Worm (Caenorhabditis elegans) whole organism, L4 larva: Measurements from ENCODE around the gene K02E11.4.

Source experiments
- D1046.2 ChIP-seq: fragments of 200-800 bp; sonication (Bioruptor generic); IDR thresholded peaks from 2 replicates; pipeline ENCODE4 v1.3.6; 2022; ENCODE audit warnings: missing genetic modification characterization, missing compliant biosample characterization
- F49E8.2 ChIP-seq: sonication (generic microtip); optimal IDR thresholded peaks from 2 replicates; lab custom pipeline; 2016; ENCODE audit warnings: missing compliant biosample characterization, mild to moderate bottlenecking, missing genetic modification characterization, borderline replicate concordance
- T26A8.4 ChIP-seq: fragments of 200-800 bp; sonication (Bioruptor generic); IDR thresholded peaks from 2 replicates; pipeline ENCODE4 v1.3.6; 2022; ENCODE audit warnings: missing genetic modification characterization, missing compliant biosample characterization
- Y48G9A.11 ChIP-seq: fragments of 200-800 bp; sonication (Bioruptor generic); IDR thresholded peaks from 2 replicates; pipeline ENCODE4 v1.3.6; 2022; ENCODE audit warnings: missing genetic modification reagents, missing genetic modification characterization, missing compliant biosample characterization
- Y5F2A.4 ChIP-seq: fragments of 200-800 bp; sonication (Bioruptor generic); optimal IDR thresholded peaks from 2 replicates; lab custom pipeline; 2018; ENCODE audit warnings: mild to moderate bottlenecking, missing genetic modification characterization, missing compliant biosample characterization
- aha-1 ChIP-seq: fragments of 150-350 bp; peaks from one replicate; lab custom pipeline; 2014; ENCODE audit warnings: missing biosample characterization, missing genetic modification characterization
- attf-4 ChIP-seq: sonication (generic microtip); optimal IDR thresholded peaks from 3 replicates; lab custom pipeline; 2017; ENCODE audit warnings: missing biosample characterization, missing genetic modification characterization
- ceh-20 ChIP-seq: fragments of 200-800 bp; sonication (Bioruptor generic); IDR thresholded peaks from 2 replicates; pipeline ENCODE4 v1.3.6; 2022; ENCODE audit warnings: missing genetic modification reagents, missing genetic modification characterization, missing compliant biosample characterization
- ceh-32 ChIP-seq: sonication (generic microtip); optimal IDR thresholded peaks from 2 replicates; lab custom pipeline; 2016; ENCODE audit warnings: mild to moderate bottlenecking, missing genetic modification characterization, missing compliant biosample characterization; ENCODE audit not compliant: poor library complexity
- ceh-44 ChIP-seq: fragments of 200-800 bp; sonication (Bioruptor generic); IDR thresholded peaks from 2 replicates; pipeline ENCODE4 v1.3.6; 2022; ENCODE audit warnings: missing genetic modification reagents, missing genetic modification characterization, missing compliant biosample characterization
- ctbp-1 ChIP-seq: fragments of 200-800 bp; sonication (Bioruptor generic); IDR thresholded peaks from 2 replicates; pipeline ENCODE4 v1.3.6; 2022; ENCODE audit warnings: missing genetic modification reagents, missing genetic modification characterization, missing compliant biosample characterization
- daf-16 ChIP-seq, 3 experiments: sonication (generic microtip); optimal IDR thresholded peaks; 2 replicates each; lab custom pipeline; 2016 to 2017; ENCODE audit warnings: missing genetic modification characterization in 3 of 3, missing genetic modification reagents in 3 of 3, mild to moderate bottlenecking in 2 of 3, missing compliant biosample characterization in 2 of 3, missing biosample characterization in 1 of 3, moderate library complexity in 1 of 3
- dmd-6 ChIP-seq: fragments of 200-800 bp; sonication (Bioruptor generic); IDR thresholded peaks from 2 replicates; pipeline ENCODE4 v1.3.6; 2022; ENCODE audit warnings: missing genetic modification reagents, missing genetic modification characterization, missing compliant biosample characterization
- duxl-1 ChIP-seq: sonication (generic microtip); optimal IDR thresholded peaks from 2 replicates; lab custom pipeline; 2016; ENCODE audit warnings: mild to moderate bottlenecking, missing genetic modification characterization, moderate library complexity, missing compliant biosample characterization; ENCODE audit not compliant: poor library complexity
- egl-43 ChIP-seq: fragments of 200-800 bp; sonication (Bioruptor generic); IDR thresholded peaks from 2 replicates; pipeline ENCODE4 v1.3.6; 2022; ENCODE audit warnings: missing genetic modification reagents, missing genetic modification characterization, missing compliant biosample characterization
- gei-8 ChIP-seq: fragments of 200-800 bp; sonication (Bioruptor generic); optimal IDR thresholded peaks from 2 replicates; lab custom pipeline; 2018; ENCODE audit warnings: mild to moderate bottlenecking, missing genetic modification characterization, missing compliant biosample characterization
- hif-1 ChIP-seq, 2 experiments: sonication (generic microtip); optimal IDR thresholded peaks; 2 replicates each; lab custom pipeline; 2016 to 2017; ENCODE audit warnings: missing compliant biosample characterization in 2 of 2, missing genetic modification characterization in 2 of 2, missing genetic modification reagents in 2 of 2, missing genotype in 2 of 2, mild to moderate bottlenecking in 1 of 2
- hlh-11 ChIP-seq: fragments of 200-800 bp; sonication (Bioruptor generic); optimal IDR thresholded peaks from 2 replicates; lab custom pipeline; 2018; ENCODE audit warnings: mild to moderate bottlenecking, missing genetic modification characterization, missing compliant biosample characterization
- hmg-1.1 ChIP-seq: fragments of 200-800 bp; sonication (Bioruptor generic); IDR thresholded peaks from 2 replicates; pipeline ENCODE4 v1.3.6; 2022; ENCODE audit warnings: missing genetic modification reagents, missing genetic modification characterization, missing compliant biosample characterization
- lim-7 ChIP-seq: fragments of 200-800 bp; sonication (Bioruptor generic); IDR thresholded peaks from 2 replicates; pipeline ENCODE4 v1.3.6; 2022; ENCODE audit warnings: missing genetic modification characterization, missing compliant biosample characterization
- lin-1 ChIP-seq: fragments of 200-800 bp; sonication (Bioruptor generic); IDR thresholded peaks from 2 replicates; pipeline ENCODE4 v1.3.6; 2022; ENCODE audit warnings: missing genetic modification reagents, missing genetic modification characterization, missing compliant biosample characterization
- lin-29 ChIP-seq: fragments of 200-800 bp; sonication (Bioruptor generic); IDR thresholded peaks from 2 replicates; pipeline ENCODE4 v1.3.6; 2022; ENCODE audit warnings: missing genetic modification reagents, missing genetic modification characterization, missing compliant biosample characterization
- lin-38 ChIP-seq: fragments of 200-800 bp; sonication (Bioruptor generic); IDR thresholded peaks from 2 replicates; pipeline ENCODE4 v1.3.6; 2022; ENCODE audit warnings: missing genetic modification reagents, missing genetic modification characterization, missing compliant biosample characterization
- madf-9 ChIP-seq: fragments of 200-800 bp; sonication (Bioruptor generic); conservative IDR thresholded peaks from 2 replicates; pipeline ENCODE4 v1.3.6; 2022; ENCODE audit warnings: missing genetic modification reagents, missing genetic modification characterization, missing compliant biosample characterization
- mdt-29 ChIP-seq: fragments of 200-800 bp; sonication (Bioruptor generic); IDR thresholded peaks from 2 replicates; pipeline ENCODE4 v1.3.6; 2022; ENCODE audit warnings: missing genetic modification reagents, missing genetic modification characterization, missing compliant biosample characterization
- mxl-3 ChIP-seq: fragments of 200-800 bp; sonication (Bioruptor generic); optimal IDR thresholded peaks from 2 replicates; lab custom pipeline; 2018; ENCODE audit warnings: mild to moderate bottlenecking, missing genetic modification characterization, missing compliant biosample characterization
- nhr-10 ChIP-seq: fragments of 150-350 bp; optimal IDR thresholded peaks from 2 replicates; lab custom pipeline; 2014; ENCODE audit warnings: missing biosample characterization, missing genetic modification characterization
- nhr-111 ChIP-seq: fragments of 200-800 bp; sonication (Bioruptor generic); optimal IDR thresholded peaks from 2 replicates; lab custom pipeline; 2018; ENCODE audit warnings: mild to moderate bottlenecking, missing genetic modification characterization, missing compliant biosample characterization
- nhr-237 ChIP-seq: sonication (generic microtip); optimal IDR thresholded peaks from 2 replicates; lab custom pipeline; 2017; ENCODE audit warnings: missing biosample characterization, missing genetic modification characterization
- nhr-25 ChIP-seq: sonication (generic microtip); optimal IDR thresholded peaks from 2 replicates; lab custom pipeline; 2017; ENCODE audit warnings: missing genetic modification characterization, mild to moderate bottlenecking, missing compliant biosample characterization, antibody characterized with exemption, moderate library complexity, borderline replicate concordance; ENCODE audit not compliant: insufficient read depth
- nhr-28 ChIP-seq: fragments of 150-350 bp; optimal IDR thresholded peaks from 2 replicates; lab custom pipeline; 2014; ENCODE audit warnings: missing biosample characterization, missing genetic modification characterization
- nhr-41 ChIP-seq: fragments of 200-800 bp; sonication (Bioruptor generic); IDR thresholded peaks from 2 replicates; pipeline ENCODE4 v1.3.6; 2022; ENCODE audit warnings: missing genetic modification reagents, missing genetic modification characterization, missing compliant biosample characterization
- nhr-42 ChIP-seq: fragments of 200-800 bp; sonication (Bioruptor generic); IDR thresholded peaks from 2 replicates; pipeline ENCODE4 v1.3.6; 2022; ENCODE audit warnings: missing genetic modification characterization, missing compliant biosample characterization
- pha-4 ChIP-seq, 2 experiments: fragments of 150-350 bp in 1 of 2; fragments of 200-800 bp in 1 of 2; sonication (Bioruptor generic) in 1 of 2; IDR thresholded peaks in 1 of 2; optimal IDR thresholded peaks in 1 of 2; 2 replicates each; pipeline versions ENCODE4 v1.3.6 to Lab custom; 2014 to 2022; ENCODE audit warnings: missing genetic modification characterization in 2 of 2, missing genetic modification reagents in 2 of 2, missing biosample characterization in 1 of 2, missing compliant biosample characterization in 1 of 2
- pqm-1 ChIP-seq: sonication (generic microtip); optimal IDR thresholded peaks from 2 replicates; lab custom pipeline; 2017; ENCODE audit warnings: missing biosample characterization, missing genetic modification characterization
- saeg-2 ChIP-seq: fragments of 200-800 bp; sonication (Bioruptor generic); IDR thresholded peaks from 2 replicates; pipeline ENCODE4 v1.3.6; 2022; ENCODE audit warnings: missing genetic modification reagents, missing genetic modification characterization, missing compliant biosample characterization
- snpc-1.2 ChIP-seq: fragments of 200-800 bp; sonication (Bioruptor generic); IDR thresholded peaks from 2 replicates; pipeline ENCODE4 v1.3.6; 2022; ENCODE audit warnings: missing genetic modification reagents, missing genetic modification characterization, missing compliant biosample characterization
- tag-97 ChIP-seq: fragments of 200-800 bp; sonication (Bioruptor generic); IDR thresholded peaks from 2 replicates; pipeline ENCODE4 v1.3.6; 2022; ENCODE audit warnings: missing genetic modification characterization, missing compliant biosample characterization
- unc-62 ChIP-seq, 3 experiments: fragments of 150-350 bp in 1 of 3; sonication (generic microtip); optimal IDR thresholded peaks in 2 of 3; peaks in 1 of 3; 1 replicate in 1 of 3; 2 replicates in 2 of 3; lab custom pipeline; 2014 to 2017; ENCODE audit warnings: missing biosample characterization in 3 of 3, missing genetic modification characterization in 3 of 3, missing genetic modification reagents in 3 of 3, missing genotype in 1 of 3
- zag-1 ChIP-seq: fragments of 150-350 bp; optimal IDR thresholded peaks from 2 replicates; lab custom pipeline; 2014; ENCODE audit warnings: missing biosample characterization, missing genetic modification characterization
- ztf-7 ChIP-seq: fragments of 150-350 bp; optimal IDR thresholded peaks from 2 replicates; lab custom pipeline; 2014; ENCODE audit warnings: missing biosample characterization, missing genetic modification characterization

Gene K02E11.4

ce11 chrV:14237447-14237846 lies 10.5 kb downstream of the K02E11.4 start (continued):
- TF ChIP-seq nhr-41 (GFP tag; lab: Robert Waterston, UW) (peak; percentile 26; the same call in 1 of the 2 replicates), nhr-42 (GFP tag; lab: Robert Waterston, UW) (0 out of 2 replicates have a peak, but pooled peaks have one; percentile 65), ceh-20 (GFP tag; lab: Robert Waterston, UW) (0 out of 2 replicates have a peak, but pooled peaks have one; percentile 28), T26A8.4 (GFP tag; lab: Robert Waterston, UW) (peak; percentile 52; the same call in 1 of the 2 replicates), mdt-29 (GFP tag; lab: Robert Waterston, UW) (peak; percentile 56; the same call in 1 of the 2 replicates), saeg-2 (GFP tag; lab: Robert Waterston, UW) (0 out of 2 replicates have a peak, but pooled peaks have one; percentile 46), hmg-1.1 (GFP tag; lab: Robert Waterston, UW) (peak; percentile 24; the same call in 1 of the 2 replicates), D1046.2 (peak; percentile 86; the same call in 1 of the 2 replicates)

- TF ChIP-seq ztf-7 (no peak), F49E8.2 (tag; lab: Kevin White, UChicago) (no peak), snpc-1.2 (no peak), hif-1 (tag; optimal IDR thresholded peaks at IDR 0.05; lab: Kevin White, UChicago) (no peak), nhr-10 (tag; lab: Kevin White, UChicago) (no peak)
- TF ChIP-seq, all 104 proteins: peak for 0
Measured at ce11 chrV:14235942-14236341, 12.0 kb downstream of the K02E11.4 start, which contains the start of gene ent-3. Gene ent-3, minus strand, starts transcription at chrV:14236042.

- no peak for TF ChIP-seq nhr-237
- no peak for TF ChIP-seq nhr-111 (GFP tag; lab: Kevin White, UChicago)
- TF ChIP-seq zag-1 (tag; lab: Kevin White, UChicago), result no peak
- TF ChIP-seq unc-62 (GFP tag; optimal IDR thresholded peaks at IDR 0.05 in 1 of 2; lab: Kevin White, UChicago), result peak in 1 of 2 experiments; percentile 24
- no peak for TF ChIP-seq unc-62 (tag; optimal IDR thresholded peaks at IDR 0.05; lab: Kevin White, UChicago)
- TF ChIP-seq Y48G9A.11, result no peak
- peak; percentile 8 for TF ChIP-seq nhr-28 (tag; lab: Kevin White, UChicago)
- TF ChIP-seq attf-4, result no peak
- peak; percentile 20; the same call in 1 of the 2 replicates for TF ChIP-seq dmd-6
- TF ChIP-seq lin-1 (GFP tag; lab: Robert Waterston, UW), result no peak
- no peak for TF ChIP-seq lin-29 (GFP tag; lab: Robert Waterston, UW)
- no peak for TF ChIP-seq nhr-25
- TF ChIP-seq hlh-11 (tag; lab: Kevin White, UChicago), result peak; percentile 10
- TF ChIP-seq mxl-3 (GFP tag; lab: Kevin White, UChicago), result peak; percentile 12
- no peak for TF ChIP-seq egl-43 (GFP tag; lab: Robert Waterston, UW)
- TF ChIP-seq pqm-1 (tag; lab: Kevin White, UChicago), result no peak
- peak in 1 of 2 experiments; percentile 56 for TF ChIP-seq daf-16 (GFP tag; optimal IDR thresholded peaks at IDR 0.05; lab: Kevin White, UChicago)
- TF ChIP-seq daf-16 (tag; optimal IDR thresholded peaks at IDR 0.05; lab: Kevin White, UChicago), result peak; percentile 80
Measured at ce11 chrV:14231656-14232055, 16.3 kb downstream of the K02E11.4 start.

ce11 chrV:14230788-14231583 lies 16.9 kb downstream of the K02E11.4 start:
- TF ChIP-seq lim-7 (GFP tag; lab: Robert Waterston, UW), result peak; percentile 68; the same call in 1 of the 2 replicates
- 0 out of 2 replicates have a peak, but pooled peaks have one; percentile 74 for TF ChIP-seq ceh-44
- TF ChIP-seq pha-4 (GFP tag; IDR thresholded peaks at IDR 0.05; lab: Robert Waterston, UW), result peak; percentile 54; the same call in 1 of the 2 replicates
- TF ChIP-seq pha-4 (tag; optimal IDR thresholded peaks at IDR 0.05; lab: Kevin White, UChicago), result no peak
- 0 out of 2 replicates have a peak, but pooled peaks have one; percentile 18 for TF ChIP-seq lin-38
- TF ChIP-seq ceh-32 (tag; lab: Kevin White, UChicago), result no peak
- no peak for TF ChIP-seq D1046.2
- TF ChIP-seq aha-1 (tag; lab: Kevin White, UChicago), result peak; percentile 46
- TF ChIP-seq tag-97 (GFP tag; lab: Robert Waterston, UW), result no peak
- TF ChIP-seq attf-4, result no peak
- TF ChIP-seq duxl-1 (tag; lab: Kevin White, UChicago), result no peak
- 0 out of 2 replicates have a peak, but pooled peaks have one; percentile 22 for TF ChIP-seq dmd-6
- 0 out of 2 replicates have a peak, but pooled peaks have one; percentile 31 for TF ChIP-seq ctbp-1 (GFP tag; lab: Robert Waterston, UW)
- TF ChIP-seq Y5F2A.4 (GFP tag; lab: Kevin White, UChicago), result no peak
- no peak for TF ChIP-seq madf-9
- TF ChIP-seq gei-8 (GFP tag; lab: Kevin White, UChicago), result no peak
